Worm (Caenorhabditis elegans) whole organism, early embryonic: Measurements from ENCODE around the gene let-4.

Source experiments
- B0310.2 ChIP-seq: sonication (generic microtip); optimal IDR thresholded peaks from 2 replicates; lab custom pipeline; 2016; ENCODE audit warnings: mild to moderate bottlenecking, missing genetic modification characterization, missing compliant biosample characterization
- aly-1 ChIP-seq: sonication (generic microtip); optimal IDR thresholded peaks from 2 replicates; lab custom pipeline; 2016; ENCODE audit warnings: missing genetic modification characterization, missing compliant biosample characterization
- ama-1 ChIP-seq: fragments of 150-350 bp; optimal IDR thresholded peaks from 2 replicates; lab custom pipeline; 2014
- ceh-13 ChIP-seq: fragments of 200-800 bp; sonication (Bioruptor generic); optimal IDR thresholded peaks from 2 replicates; lab custom pipeline; 2018; ENCODE audit warnings: mild to moderate bottlenecking, missing genetic modification characterization, missing compliant biosample characterization
- ceh-36 ChIP-seq: sonication (generic microtip); optimal IDR thresholded peaks from 2 replicates; lab custom pipeline; 2016; ENCODE audit warnings: missing genetic modification characterization, inconsistent platforms, missing compliant biosample characterization
- hmbx-1 ChIP-seq: sonication (generic microtip); optimal IDR thresholded peaks from 2 replicates; lab custom pipeline; 2016; ENCODE audit warnings: mild to moderate bottlenecking, missing genetic modification characterization, missing compliant biosample characterization
- hmg-4 ChIP-seq: fragments of 200-800 bp; sonication (Bioruptor generic); optimal IDR thresholded peaks from 2 replicates; lab custom pipeline; 2018; ENCODE audit warnings: mild to moderate bottlenecking, missing genetic modification characterization, missing compliant biosample characterization
- scrt-1 ChIP-seq: fragments of 200-800 bp; sonication (Bioruptor generic); IDR thresholded peaks from 2 replicates; pipeline ENCODE4 v1.3.6; 2022; ENCODE audit warnings: missing genetic modification characterization, missing compliant biosample characterization
- sea-1 ChIP-seq: fragments of 200-800 bp; sonication (Bioruptor generic); conservative IDR thresholded peaks from 2 replicates; pipeline ENCODE4 v1.3.6; 2022; ENCODE audit warnings: missing genetic modification characterization, missing compliant biosample characterization
- tbx-11 ChIP-seq: fragments of 200-800 bp; sonication (Bioruptor generic); IDR thresholded peaks from 2 replicates; pipeline ENCODE4 v1.3.6; 2022; ENCODE audit warnings: missing genetic modification characterization, missing compliant biosample characterization
- tbx-37 ChIP-seq: fragments of 200-800 bp; sonication (Bioruptor generic); conservative IDR thresholded peaks from 2 replicates; pipeline ENCODE4 v1.3.6; 2022; ENCODE audit warnings: missing genetic modification reagents, missing genetic modification characterization, missing compliant biosample characterization

ce11 chrX:14559519-14560296 is 18.0 kb upstream of the let-4 start:
- TF ChIP-seq aly-1 (no peak), ama-1 (lab: Kevin White, UChicago) (no peak), B0310.2 (no peak), ceh-13 (GFP tag; lab: Kevin White, UChicago) (no peak), scrt-1 (GFP tag; lab: Robert Waterston, UW) (no peak), hmbx-1 (no peak), ceh-36 (tag; lab: Kevin White, UChicago) (no peak), hmg-4 (GFP tag; lab: Kevin White, UChicago) (no peak), sea-1 (GFP tag; lab: Robert Waterston, UW) (no peak), tbx-11 (GFP tag; lab: Robert Waterston, UW) (no peak), tbx-37 (no peak)
